Worm (Caenorhabditis elegans) whole organism, L1 larva: Measurements from ENCODE around the gene srxa-6.

Experiments
- C16A3.4 ChIP-seq: fragments of 150-350 bp; optimal IDR thresholded peaks from 2 replicates; lab custom pipeline; 2014; ENCODE audit warnings: missing biosample characterization, missing genetic modification characterization
- F16B12.6 ChIP-seq: fragments of 150-350 bp; optimal IDR thresholded peaks from 2 replicates; lab custom pipeline; 2014; ENCODE audit warnings: missing biosample characterization, missing genetic modification characterization
- aha-1 ChIP-seq: fragments of 150-350 bp; optimal IDR thresholded peaks from 2 replicates; lab custom pipeline; 2014; ENCODE audit warnings: missing biosample characterization, missing genetic modification characterization
- alr-1 ChIP-seq: fragments of 200-800 bp; sonication (Bioruptor generic); optimal IDR thresholded peaks from 2 replicates; lab custom pipeline; 2018; ENCODE audit warnings: borderline replicate concordance, mild to moderate bottlenecking, missing genetic modification characterization, missing compliant biosample characterization
- ama-1 ChIP-seq: fragments of 150-350 bp; optimal IDR thresholded peaks from 2 replicates; lab custom pipeline; 2014
- blmp-1 ChIP-seq: fragments of 150-350 bp; optimal IDR thresholded peaks from 2 replicates; lab custom pipeline; 2014; ENCODE audit warnings: missing biosample characterization, missing genetic modification characterization
- ceh-8 ChIP-seq: fragments of 200-800 bp; sonication (Bioruptor generic); optimal IDR thresholded peaks from 2 replicates; lab custom pipeline; 2018; ENCODE audit warnings: mild to moderate bottlenecking, missing genetic modification characterization, moderate library complexity, missing compliant biosample characterization
- ceh-82 ChIP-seq, 3 experiments: fragments of 150-350 bp in 1 of 3; sonication (generic microtip) in 2 of 3; optimal IDR thresholded peaks; 2 replicates each; lab custom pipeline; 2014 to 2017; ENCODE audit warnings: missing biosample characterization in 3 of 3, missing genetic modification characterization in 3 of 3
- ceh-88 ChIP-seq: fragments of 200-800 bp; sonication (Bioruptor generic); IDR thresholded peaks from 2 replicates; pipeline ENCODE4 v1.3.6; 2022; ENCODE audit warnings: missing genetic modification characterization, missing compliant biosample characterization
- ceh-90 ChIP-seq: sonication (generic microtip); optimal IDR thresholded peaks from 2 replicates; lab custom pipeline; 2016; ENCODE audit warnings: missing genetic modification characterization, missing compliant biosample characterization
- dpl-1 ChIP-seq, 3 experiments: fragments of 150-350 bp in 2 of 3; sonication (generic microtip) in 1 of 3; optimal IDR thresholded peaks; 2 replicates each; lab custom pipeline; 2014 to 2017; ENCODE audit warnings: missing biosample characterization in 3 of 3, missing genetic modification characterization in 3 of 3, missing genetic modification reagents in 3 of 3
- dsc-1 ChIP-seq: sonication (generic microtip); optimal IDR thresholded peaks from 2 replicates; lab custom pipeline; 2016; ENCODE audit warnings: mild to moderate bottlenecking, missing genetic modification characterization, missing compliant biosample characterization
- efl-1 ChIP-seq, 4 experiments: fragments of 150-350 bp; optimal IDR thresholded peaks in 3 of 4; peaks in 1 of 4; 1 replicate in 1 of 4; 2 replicates in 3 of 4; lab custom pipeline; 2014; ENCODE audit warnings: missing biosample characterization in 2 of 4, missing genetic modification characterization in 2 of 4, missing genetic modification reagents in 2 of 4
- egl-27 ChIP-seq, 2 experiments: fragments of 150-350 bp in 1 of 2; sonication (generic microtip); optimal IDR thresholded peaks; 3 replicates each; lab custom pipeline; 2017 to 2018; ENCODE audit warnings: missing biosample characterization in 2 of 2, missing genetic modification characterization in 2 of 2, missing genetic modification reagents in 2 of 2
- elt-2 ChIP-seq: sonication (generic microtip); optimal IDR thresholded peaks from 2 replicates; lab custom pipeline; 2016; ENCODE audit warnings: missing genetic modification characterization, mild to moderate bottlenecking, inconsistent platforms, missing compliant biosample characterization, missing genetic modification reagents
- elt-3 ChIP-seq, 6 experiments: fragments of 150-350 bp in 1 of 6; sonication (generic microtip); optimal IDR thresholded peaks; 2 replicates each; lab custom pipeline; 2017 to 2018; ENCODE audit warnings: missing biosample characterization in 6 of 6, missing genetic modification characterization in 6 of 6, inconsistent platforms in 1 of 6
- ets-5 ChIP-seq: fragments of 200-800 bp; sonication (Bioruptor generic); IDR thresholded peaks from 2 replicates; pipeline ENCODE4 v1.3.6; 2022; ENCODE audit warnings: missing genetic modification characterization, missing compliant biosample characterization
- fkh-10 ChIP-seq: sonication (generic microtip); optimal IDR thresholded peaks from 2 replicates; lab custom pipeline; 2017; ENCODE audit warnings: missing biosample characterization, missing genetic modification reagents, missing genetic modification characterization
- fkh-8 ChIP-seq: sonication (generic microtip); optimal IDR thresholded peaks from 2 replicates; lab custom pipeline; 2016; ENCODE audit warnings: mild to moderate bottlenecking, missing genetic modification characterization, missing compliant biosample characterization
- fos-1 ChIP-seq: fragments of 150-350 bp; optimal IDR thresholded peaks from 2 replicates; lab custom pipeline; 2014; ENCODE audit warnings: missing biosample characterization, missing genetic modification characterization
- grh-1 ChIP-seq: fragments of 200-800 bp; sonication (Bioruptor generic); IDR thresholded peaks from 2 replicates; pipeline ENCODE4 v1.3.6; 2022; ENCODE audit warnings: missing genetic modification reagents, missing genetic modification characterization, missing compliant biosample characterization
- hlh-17 ChIP-seq: fragments of 200-800 bp; sonication (Bioruptor generic); optimal IDR thresholded peaks from 2 replicates; lab custom pipeline; 2018; ENCODE audit warnings: missing genetic modification characterization, mild to moderate bottlenecking, missing compliant biosample characterization, moderate library complexity, borderline replicate concordance
- hlh-4 ChIP-seq: sonication (generic microtip); optimal IDR thresholded peaks from 2 replicates; lab custom pipeline; 2016; ENCODE audit warnings: mild to moderate bottlenecking, missing genetic modification characterization, missing compliant biosample characterization
- hpl-2 ChIP-seq: fragments of 150-350 bp; optimal IDR thresholded peaks from 2 replicates; lab custom pipeline; 2014; ENCODE audit warnings: missing biosample characterization, missing genetic modification reagents, missing genetic modification characterization
- irx-1 ChIP-seq: sonication (generic microtip); optimal IDR thresholded peaks from 2 replicates; lab custom pipeline; 2016; ENCODE audit warnings: missing genetic modification characterization, missing compliant biosample characterization
- isw-1 ChIP-seq: fragments of 200-800 bp; sonication (Bioruptor generic); IDR thresholded peaks from 2 replicates; pipeline ENCODE4 v1.3.6; 2022; ENCODE audit warnings: missing genetic modification characterization, missing compliant biosample characterization
- jun-1 ChIP-seq: fragments of 150-350 bp; optimal IDR thresholded peaks from 2 replicates; lab custom pipeline; 2014; ENCODE audit warnings: missing biosample characterization, missing genetic modification reagents, missing genetic modification characterization
- lin-13 ChIP-seq: fragments of 150-350 bp; optimal IDR thresholded peaks from 2 replicates; lab custom pipeline; 2014; ENCODE audit warnings: missing biosample characterization, missing genetic modification reagents, missing genetic modification characterization
- lin-14 ChIP-seq: fragments of 200-800 bp; sonication (Bioruptor generic); optimal IDR thresholded peaks from 2 replicates; lab custom pipeline; 2018; ENCODE audit warnings: mild to moderate bottlenecking, missing genetic modification characterization, moderate library complexity, missing compliant biosample characterization
- mdl-1 ChIP-seq, 2 experiments: fragments of 150-350 bp; optimal IDR thresholded peaks; 2 replicates each; lab custom pipeline; 2014 to 2017; ENCODE audit warnings: missing biosample characterization in 2 of 2, missing genetic modification characterization in 2 of 2, inconsistent platforms in 1 of 2
- mep-1 ChIP-seq: fragments of 150-350 bp; optimal IDR thresholded peaks from 2 replicates; lab custom pipeline; 2014; ENCODE audit warnings: missing biosample characterization, missing genetic modification characterization
- nhr-12 ChIP-seq: sonication (generic microtip); optimal IDR thresholded peaks from 2 replicates; lab custom pipeline; 2017; ENCODE audit warnings: missing biosample characterization, missing genetic modification characterization
- nhr-19 ChIP-seq: fragments of 200-800 bp; sonication (Bioruptor generic); conservative IDR thresholded peaks from 2 replicates; pipeline ENCODE4 v1.3.6; 2022; ENCODE audit warnings: missing genetic modification characterization, missing compliant biosample characterization
- nhr-20 ChIP-seq: sonication (generic microtip); optimal IDR thresholded peaks from 2 replicates; lab custom pipeline; 2016; ENCODE audit warnings: mild to moderate bottlenecking, missing genetic modification characterization, missing compliant biosample characterization
- nhr-47 ChIP-seq: sonication (generic microtip); optimal IDR thresholded peaks from 2 replicates; lab custom pipeline; 2016; ENCODE audit warnings: mild to moderate bottlenecking, missing genetic modification characterization, moderate library complexity, missing compliant biosample characterization
- nhr-71 ChIP-seq: sonication (generic microtip); optimal IDR thresholded peaks from 2 replicates; lab custom pipeline; 2016; ENCODE audit warnings: mild to moderate bottlenecking, missing genetic modification characterization, moderate library complexity, missing compliant biosample characterization
- nhr-77 ChIP-seq: fragments of 150-350 bp; optimal IDR thresholded peaks from 2 replicates; lab custom pipeline; 2014; ENCODE audit warnings: missing biosample characterization, missing genetic modification characterization
- nhr-84 ChIP-seq: sonication (generic microtip); optimal IDR thresholded peaks from 2 replicates; lab custom pipeline; 2017; ENCODE audit warnings: missing biosample characterization, missing genetic modification characterization
- pax-3 ChIP-seq: fragments of 200-800 bp; sonication (Bioruptor generic); optimal IDR thresholded peaks from 2 replicates; lab custom pipeline; 2018; ENCODE audit warnings: mild to moderate bottlenecking, missing genetic modification characterization, moderate library complexity, missing compliant biosample characterization
- rnt-1 ChIP-seq: sonication (generic microtip); optimal IDR thresholded peaks from 2 replicates; lab custom pipeline; 2016; ENCODE audit warnings: mild to moderate bottlenecking, missing genetic modification characterization, moderate library complexity, missing compliant biosample characterization
- skn-1 ChIP-seq: fragments of 150-350 bp; optimal IDR thresholded peaks from 2 replicates; lab custom pipeline; 2014; ENCODE audit warnings: missing biosample characterization, missing genetic modification characterization
- snpc-4 ChIP-seq: fragments of 150-350 bp; optimal IDR thresholded peaks from 2 replicates; lab custom pipeline; 2014; ENCODE audit warnings: missing biosample characterization, missing genetic modification characterization
- snu-23 ChIP-seq: sonication (generic microtip); optimal IDR thresholded peaks from 2 replicates; lab custom pipeline; 2016; ENCODE audit warnings: missing genetic modification characterization, missing compliant biosample characterization
- sox-4 ChIP-seq: sonication (generic microtip); optimal IDR thresholded peaks from 2 replicates; lab custom pipeline; 2016; ENCODE audit warnings: missing genetic modification characterization, missing compliant biosample characterization
- sup-37 ChIP-seq: fragments of 200-800 bp; sonication (Bioruptor generic); optimal IDR thresholded peaks from 2 replicates; lab custom pipeline; 2018; ENCODE audit warnings: mild to moderate bottlenecking, missing genetic modification characterization, missing compliant biosample characterization
- tlp-1 ChIP-seq: fragments of 150-350 bp; optimal IDR thresholded peaks from 2 replicates; lab custom pipeline; 2014; ENCODE audit warnings: missing biosample characterization, missing genetic modification characterization
- unc-130 ChIP-seq: fragments of 150-350 bp; optimal IDR thresholded peaks from 2 replicates; lab custom pipeline; 2017; ENCODE audit warnings: missing biosample characterization, missing genetic modification characterization, inconsistent platforms
- unc-30 ChIP-seq: sonication (generic microtip); optimal IDR thresholded peaks from 2 replicates; lab custom pipeline; 2017; ENCODE audit warnings: missing biosample characterization, missing genetic modification characterization
- unc-62 ChIP-seq: fragments of 150-350 bp; optimal IDR thresholded peaks from 2 replicates; lab custom pipeline; 2014; ENCODE audit warnings: missing biosample characterization, missing genetic modification reagents, missing genetic modification characterization
- unc-86 ChIP-seq: sonication (generic microtip); optimal IDR thresholded peaks from 2 replicates; lab custom pipeline; 2016; ENCODE audit warnings: missing genetic modification characterization, missing compliant biosample characterization
- unc-98 ChIP-seq: fragments of 200-800 bp; sonication (Bioruptor generic); IDR thresholded peaks from 2 replicates; pipeline ENCODE4 v1.3.6; 2022; ENCODE audit warnings: missing genetic modification characterization, missing compliant biosample characterization
- zag-1 ChIP-seq: fragments of 150-350 bp; optimal IDR thresholded peaks from 2 replicates; lab custom pipeline; 2014; ENCODE audit warnings: missing biosample characterization, missing genetic modification characterization
- zip-4 ChIP-seq: fragments of 200-800 bp; sonication (Bioruptor generic); optimal IDR thresholded peaks from 2 replicates; lab custom pipeline; 2018; ENCODE audit warnings: mild to moderate bottlenecking, missing genetic modification characterization, moderate library complexity, missing compliant biosample characterization
- ztf-4 ChIP-seq: fragments of 150-350 bp; optimal IDR thresholded peaks from 2 replicates; lab custom pipeline; 2014; ENCODE audit warnings: missing biosample characterization, missing genetic modification characterization

srxa-6 gene

DNA sequence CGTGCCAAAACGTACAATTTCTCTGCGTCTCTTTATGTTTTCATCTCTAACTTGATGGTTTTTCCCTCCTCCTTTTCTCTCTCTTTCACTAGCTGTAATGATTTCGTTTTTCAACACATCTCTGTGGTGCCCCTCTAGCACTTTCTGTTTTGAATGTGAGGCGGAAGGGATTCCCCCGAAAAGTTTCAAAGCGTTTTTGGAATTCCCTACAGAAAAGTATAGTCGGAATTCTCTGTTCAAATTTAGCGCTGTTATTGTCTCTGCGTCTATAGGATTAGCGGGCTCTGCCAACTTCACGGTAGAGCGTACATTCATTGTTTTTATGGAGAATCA lies 21.8 kb upstream of the srxa-6 start:
- TF ChIP-seq unc-30 (tag; lab: Kevin White, UChicago) (no peak), isw-1 (GFP tag; lab: Robert Waterston, UW) (no peak), C16A3.4 (tag; lab: Kevin White, UChicago) (peak; percentile 30), hpl-2 (no peak), nhr-19 (peak; percentile 56), ceh-90 (tag; lab: Kevin White, UChicago) (no peak), nhr-84 (tag; lab: Kevin White, UChicago) (no peak), aha-1 (tag; lab: Kevin White, UChicago) (no peak), egl-27 (tag; optimal IDR thresholded peaks at IDR 0.05; lab: Kevin White, UChicago) (no peak), snpc-4 (tag; lab: Kevin White, UChicago) (no peak), irx-1 (no peak), fkh-10 (GFP tag; lab: Kevin White, UChicago) (no peak), unc-62 (GFP tag; lab: Kevin White, UChicago) (no peak), mep-1 (tag; lab: Kevin White, UChicago) (peak; percentile 24), pax-3 (tag; lab: Kevin White, UChicago) (no peak), ceh-82 (tag; optimal IDR thresholded peaks at IDR 0.05; lab: Kevin White, UChicago) (peak in 1 of 3 experiments; percentile 24), nhr-47 (tag; lab: Kevin White, UChicago) (peak; percentile 45), nhr-20 (tag; lab: Kevin White, UChicago) (peak; percentile 59), jun-1 (tag; lab: Kevin White, UChicago) (no peak), snu-23 (GFP tag; lab: Kevin White, UChicago) (peak; percentile 71), dsc-1 (tag; lab: Kevin White, UChicago) (peak; percentile 46), ama-1 (lab: Kevin White, UChicago) (no peak), lin-13 (GFP tag; lab: Kevin White, UChicago) (peak; percentile 59), ceh-8 (GFP tag; lab: Kevin White, UChicago) (no peak), unc-86 (tag; lab: Kevin White, UChicago) (peak; percentile 13), mdl-1 (tag; optimal IDR thresholded peaks at IDR 0.05; lab: Kevin White, UChicago) (peak; percentile 27 to 89), nhr-12 (tag; lab: Kevin White, UChicago) (no peak), nhr-77 (no peak), tlp-1 (tag; lab: Kevin White, UChicago) (no peak), unc-130 (tag; lab: Kevin White, UChicago) (no peak), ceh-88 (no peak), ztf-4 (tag; lab: Kevin White, UChicago) (peak; percentile 74), lin-14 (GFP tag; lab: Kevin White, UChicago) (peak; percentile 83), ets-5 (no peak), F16B12.6 (no peak), rnt-1 (peak; percentile 70), zip-4 (no peak), zag-1 (no peak), blmp-1 (tag; lab: Kevin White, UChicago) (peak; percentile 56), fkh-8 (tag; lab: Kevin White, UChicago) (peak; percentile 3), skn-1 (tag; lab: Kevin White, UChicago) (peak; percentile 41), nhr-71 (peak; percentile 84), grh-1 (GFP tag; lab: Robert Waterston, UW) (no peak), alr-1 (tag; lab: Kevin White, UChicago) (no peak), dpl-1 (GFP tag; optimal IDR thresholded peaks at IDR 0.05; lab: Kevin White, UChicago) (peak; percentile 35 to 80 (median 42)), elt-2 (tag; lab: Kevin White, UChicago) (no peak), unc-98 (GFP tag; lab: Robert Waterston, UW) (no peak), sup-37 (GFP tag; lab: Kevin White, UChicago) (no peak), fos-1 (tag; lab: Kevin White, UChicago) (peak; percentile 8), hlh-4 (no peak), elt-3 (tag; optimal IDR thresholded peaks at IDR 0.05; lab: Kevin White, UChicago) (no peak), hlh-17 (GFP tag; lab: Kevin White, UChicago) (no peak), efl-1 (optimal IDR thresholded peaks at IDR 0.05; lab: Kevin White, UChicago) (peak; percentile 21 to 77), efl-1 (GFP tag; optimal IDR thresholded peaks at IDR 0.05 in 1 of 2; lab: Kevin White, UChicago) (peak; percentile 80 to 96), sox-4 (tag; lab: Kevin White, UChicago) (no peak)
